Fruit fly (Drosophila melanogaster): Measurements from ENCODE around the gene JhI-21.

DNA sequence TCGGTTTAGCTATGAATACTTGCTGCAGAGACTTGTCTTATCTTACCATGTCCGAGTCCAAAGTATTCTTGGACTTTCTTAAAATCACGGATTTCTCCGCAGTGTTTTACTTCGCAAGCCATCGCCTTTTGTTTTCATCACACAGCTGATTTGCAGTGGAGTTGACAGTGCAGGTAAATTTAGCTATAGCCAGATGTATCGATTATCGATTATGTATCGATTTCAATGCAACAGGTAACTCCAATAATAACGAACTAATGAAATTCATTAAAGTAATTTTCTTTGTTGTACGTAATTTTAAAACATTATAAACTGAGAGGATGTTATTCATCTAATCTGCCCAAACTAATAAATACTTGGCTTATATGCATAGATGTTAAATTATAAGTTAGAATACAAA lies 7.2 kb upstream of the JhI-21 start, which contains the start of gene Rab3-GAP:
- TF ChIP-seq CG31441 (GFP tag; IDR thresholded peaks at IDR 0.05): no peak; the same call in 1 of the 2 replicates
- no peak for TF ChIP-seq dimm (GFP tag; IDR thresholded peaks at IDR 0.05)
- TF ChIP-seq Mrtf (GFP tag; IDR thresholded peaks at IDR 0.05): no peak
- TF ChIP-seq gcm2 (GFP tag; optimal IDR thresholded peaks at IDR 0.05): no peak
